Fruit fly (Drosophila melanogaster): ENCODE data around the gene CG8176.

Gene CG8176

DNA sequence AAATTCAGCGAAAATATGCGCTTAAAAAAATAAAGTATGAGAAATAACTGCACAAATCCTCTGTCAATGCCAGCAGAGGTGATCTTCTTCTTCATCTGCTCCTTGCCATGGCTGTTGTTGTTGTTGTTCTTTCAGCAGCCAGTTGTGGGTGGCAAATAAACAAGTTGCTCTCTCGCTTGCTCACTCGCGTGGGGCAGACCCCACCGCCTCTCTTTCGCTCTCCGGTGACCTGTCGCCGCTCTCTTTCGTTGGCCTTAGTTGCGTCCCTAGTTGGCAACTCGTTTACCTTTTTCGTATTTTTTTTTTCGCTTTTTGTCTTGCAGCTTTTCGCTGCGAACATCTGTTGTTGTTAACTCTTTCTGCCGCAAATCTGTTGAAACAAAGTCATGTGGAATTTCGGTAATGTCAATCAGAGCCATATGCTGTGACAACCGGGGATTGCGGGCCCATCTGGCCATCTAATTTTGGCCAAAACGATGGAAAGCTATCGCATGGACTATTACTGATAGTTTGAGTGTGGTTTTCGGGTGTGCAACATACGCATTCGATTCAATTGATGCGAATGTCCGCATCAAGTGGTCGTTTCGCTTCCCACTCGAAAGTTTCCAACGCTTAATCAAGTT lies 18.9 kb downstream of the CG8176 start:
- TF ChIP-seq ey (GFP tag; optimal IDR thresholded peaks at IDR 0.05) (no peak), h (GFP tag; optimal IDR thresholded peaks at IDR 0.05) (no peak), fru (GFP tag; optimal IDR thresholded peaks at IDR 0.05) (no peak), pan (optimal IDR thresholded peaks at IDR 0.05) (no peak), rgr (GFP tag; optimal IDR thresholded peaks at IDR 0.05) (no peak), Dif (GFP tag; optimal IDR thresholded peaks at IDR 0.05; ENCODE audit: partially characterized antibody) (peak; percentile 85), dsf (GFP tag; optimal IDR thresholded peaks at IDR 0.05; ENCODE audit: borderline replicate concordance) (no peak), Hr83 (GFP tag; optimal IDR thresholded peaks at IDR 0.05; ENCODE audit: poor library complexity, severe bottlenecking) (no peak), tai (GFP tag; optimal IDR thresholded peaks at IDR 0.05) (no peak), usp (GFP tag; optimal IDR thresholded peaks at IDR 0.05) (no peak), Jra (GFP tag; optimal IDR thresholded peaks at IDR 0.05) (no peak), lola (GFP tag; optimal IDR thresholded peaks at IDR 0.05) (no peak), HLH106 (tag; optimal IDR thresholded peaks at IDR 0.05) (no peak), dl (GFP tag; optimal IDR thresholded peaks at IDR 0.05; ENCODE audit: insufficient read depth in 1 of 2, partially characterized antibody in 2 of 2) (peak; percentile 80 to 85), Vsx2 (GFP tag; optimal IDR thresholded peaks at IDR 0.05; ENCODE audit: partially characterized antibody) (peak; percentile 36), Myc (optimal IDR thresholded peaks at IDR 0.05) (no peak)

dm6 chr3R:9543495-9544180 lies 27.8 kb downstream of the CG8176 start:
- TF ChIP-seq fru (GFP tag; optimal IDR thresholded peaks at IDR 0.05) (no peak), N (GFP tag; optimal IDR thresholded peaks at IDR 0.05) (peak; percentile 29)

- TF ChIP-seq ey (GFP tag; optimal IDR thresholded peaks at IDR 0.05) (no peak), Dfd (GFP tag; optimal IDR thresholded peaks at IDR 0.05) (peak; percentile 82)
Measured at dm6 chr3R:9546808-9547381, 31.1 kb downstream of the CG8176 start.

DNA sequence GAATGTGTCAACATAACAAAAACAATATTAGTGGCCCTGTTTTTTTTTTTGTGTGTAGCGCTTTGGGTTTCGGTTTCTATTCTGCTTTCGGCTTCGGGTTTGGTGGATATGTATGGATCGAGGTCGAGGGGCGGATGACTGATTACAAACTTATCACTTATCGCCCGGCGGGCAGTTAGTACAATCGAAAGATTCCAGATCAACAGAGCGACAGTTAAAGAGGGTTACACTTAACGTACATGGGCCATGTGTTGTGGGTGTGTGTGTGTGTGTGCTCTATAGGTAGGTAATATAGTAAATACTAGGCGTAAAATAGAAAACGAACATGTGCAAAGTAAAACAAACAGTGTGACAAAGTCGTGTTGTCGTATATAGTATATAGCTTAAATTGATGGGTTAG lies 33.0 kb downstream of the CG8176 start:
- TF ChIP-seq rgr (GFP tag; optimal IDR thresholded peaks at IDR 0.05) (no peak), Dfd (GFP tag; optimal IDR thresholded peaks at IDR 0.05) (no peak), usp (GFP tag; optimal IDR thresholded peaks at IDR 0.05) (no peak), Rel (GFP tag; optimal IDR thresholded peaks at IDR 0.05) (no peak), Rel (tag; optimal IDR thresholded peaks at IDR 0.05) (no peak), sv (GFP tag; optimal IDR thresholded peaks at IDR 0.05) (no peak), CG32264 (GFP tag; optimal IDR thresholded peaks at IDR 0.05) (no peak), ey (GFP tag; optimal IDR thresholded peaks at IDR 0.05) (no peak), brk (GFP tag; optimal IDR thresholded peaks at IDR 0.05) (no peak), foxo (GFP tag; optimal IDR thresholded peaks at IDR 0.05) (no peak), pan (optimal IDR thresholded peaks at IDR 0.05) (no peak), Vsx2 (GFP tag; optimal IDR thresholded peaks at IDR 0.05; ENCODE audit: partially characterized antibody) (no peak), N (GFP tag; optimal IDR thresholded peaks at IDR 0.05) (no peak), woc (GFP tag; optimal IDR thresholded peaks at IDR 0.05) (no peak), dsf (GFP tag; optimal IDR thresholded peaks at IDR 0.05; ENCODE audit: borderline replicate concordance) (no peak), jim (GFP tag; optimal IDR thresholded peaks at IDR 0.05) (no peak), tai (GFP tag; optimal IDR thresholded peaks at IDR 0.05) (no peak)

DNA sequence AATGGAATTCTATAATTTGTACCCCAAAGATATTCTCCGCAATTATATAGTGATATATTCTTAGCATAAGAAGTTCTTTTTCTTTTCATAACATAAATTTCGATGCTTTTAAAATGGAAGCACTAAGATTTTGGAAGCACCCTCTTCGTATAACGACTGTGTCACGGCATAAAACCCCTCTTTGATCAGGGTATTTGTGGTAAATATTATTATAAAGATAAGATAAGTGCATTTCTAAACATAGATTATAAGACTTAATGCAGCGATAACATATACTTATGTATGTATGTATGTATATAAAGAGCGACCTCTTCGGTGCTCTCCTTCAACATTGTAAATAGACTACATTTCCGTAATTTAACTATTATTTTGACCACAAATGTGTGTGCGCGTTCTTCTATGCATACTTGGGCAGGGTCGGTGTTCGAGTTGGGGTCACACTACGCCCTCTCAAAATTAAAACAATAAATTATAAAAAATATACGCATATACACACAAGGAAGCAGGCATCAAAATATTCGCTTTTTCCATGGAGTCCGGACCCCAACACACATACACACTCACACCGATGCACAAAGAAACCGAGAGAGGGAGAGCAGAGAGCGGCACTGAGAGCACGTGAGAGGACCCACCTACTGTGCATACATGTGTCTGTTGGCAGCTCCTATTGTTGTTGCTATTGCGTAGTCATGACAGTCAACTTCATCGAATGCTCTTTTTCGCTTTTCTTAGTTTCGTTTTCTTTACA lies 34.6 kb downstream of the CG8176 start:
- TF ChIP-seq ey (GFP tag; optimal IDR thresholded peaks at IDR 0.05) = no peak
- peak; percentile 100 for TF ChIP-seq Dif (GFP tag; optimal IDR thresholded peaks at IDR 0.05; ENCODE audit: partially characterized antibody)
- TF ChIP-seq HLH106 (tag; optimal IDR thresholded peaks at IDR 0.05) = no peak
- no peak for TF ChIP-seq lola (GFP tag; optimal IDR thresholded peaks at IDR 0.05)
- TF ChIP-seq Hr83 (GFP tag; optimal IDR thresholded peaks at IDR 0.05; ENCODE audit: poor library complexity, severe bottlenecking) = peak; percentile 91
- no peak for TF ChIP-seq Myc (optimal IDR thresholded peaks at IDR 0.05)
- TF ChIP-seq usp (GFP tag; optimal IDR thresholded peaks at IDR 0.05) = no peak
- TF ChIP-seq psq (GFP tag; optimal IDR thresholded peaks at IDR 0.05) = no peak
- TF ChIP-seq N (GFP tag; optimal IDR thresholded peaks at IDR 0.05) = peak; percentile 56
- TF ChIP-seq h (GFP tag; optimal IDR thresholded peaks at IDR 0.05) = peak; percentile 30
- no peak for TF ChIP-seq Abd-B (GFP tag; optimal IDR thresholded peaks at IDR 0.05)
- no peak for TF ChIP-seq dmrt93B (GFP tag; optimal IDR thresholded peaks at IDR 0.05)
- peak; percentile 99 for TF ChIP-seq dl (GFP tag; optimal IDR thresholded peaks at IDR 0.05; ENCODE audit: insufficient read depth in 1 of 2, partially characterized antibody in 2 of 2)
- peak; percentile 31 for TF ChIP-seq Jra (GFP tag; optimal IDR thresholded peaks at IDR 0.05)
- TF ChIP-seq GATAd (GFP tag; optimal IDR thresholded peaks at IDR 0.05) = no peak
- no peak for TF ChIP-seq pan (optimal IDR thresholded peaks at IDR 0.05)
- no peak for TF ChIP-seq dsf (GFP tag; optimal IDR thresholded peaks at IDR 0.05; ENCODE audit: borderline replicate concordance)
- TF ChIP-seq Rel (GFP tag; optimal IDR thresholded peaks at IDR 0.05) = peak; percentile 64
- TF ChIP-seq Rel (tag; optimal IDR thresholded peaks at IDR 0.05) = no peak
- TF ChIP-seq Sp1 (GFP tag; optimal IDR thresholded peaks at IDR 0.05) = no peak
- TF ChIP-seq sv (GFP tag; optimal IDR thresholded peaks at IDR 0.05) = no peak
- TF ChIP-seq CrebA (GFP tag; optimal IDR thresholded peaks at IDR 0.05; ENCODE audit: borderline replicate concordance) = no peak
- TF ChIP-seq Mio (GFP tag; optimal IDR thresholded peaks at IDR 0.05) = no peak
- no peak for TF ChIP-seq woc (GFP tag; optimal IDR thresholded peaks at IDR 0.05)
- no peak for TF ChIP-seq fru (GFP tag; optimal IDR thresholded peaks at IDR 0.05)
- TF ChIP-seq CG32264 (GFP tag; optimal IDR thresholded peaks at IDR 0.05) = peak; percentile 16
- peak; percentile 98 for TF ChIP-seq Vsx2 (GFP tag; optimal IDR thresholded peaks at IDR 0.05; ENCODE audit: partially characterized antibody)
- peak; percentile 10 for TF ChIP-seq rgr (GFP tag; optimal IDR thresholded peaks at IDR 0.05)
- no peak for TF ChIP-seq Hr78 (GFP tag; optimal IDR thresholded peaks at IDR 0.05)
